Worm (Caenorhabditis elegans) whole organism, L2 larva: ENCODE results near the gene B0001.2.

ENCODE experiments used
- C34F6.9 ChIP-seq: fragments of 150-350 bp; optimal IDR thresholded peaks from 2 replicates; lab custom pipeline; 2014; ENCODE audit warnings: missing biosample characterization, missing genetic modification characterization
- aly-2 ChIP-seq: fragments of 150-350 bp; optimal IDR thresholded peaks from 2 replicates; lab custom pipeline; 2014; ENCODE audit warnings: missing biosample characterization, missing genetic modification characterization
- ama-1 ChIP-seq: fragments of 150-350 bp; optimal IDR thresholded peaks from 2 replicates; lab custom pipeline; 2018; ENCODE audit warnings: inconsistent platforms
- elt-3 ChIP-seq: sonication (generic microtip); optimal IDR thresholded peaks from 2 replicates; lab custom pipeline; 2017; ENCODE audit warnings: missing biosample characterization, missing genetic modification characterization
- nhr-77 ChIP-seq: fragments of 150-350 bp; optimal IDR thresholded peaks from 2 replicates; lab custom pipeline; 2014; ENCODE audit warnings: missing biosample characterization, missing genetic modification characterization
- sem-4 ChIP-seq: fragments of 150-350 bp; optimal IDR thresholded peaks from 2 replicates; lab custom pipeline; 2014; ENCODE audit warnings: missing biosample characterization, missing genetic modification reagents, missing genetic modification characterization

- TF ChIP-seq nhr-77 (tag; lab: Kevin White, UChicago) (no peak), ama-1 (lab: Kevin White, UChicago) (no peak), aly-2 (tag; lab: Kevin White, UChicago) (no peak), elt-3 (tag; lab: Kevin White, UChicago) (no peak), C34F6.9 (tag; lab: Kevin White, UChicago) (no peak), sem-4 (tag; lab: Kevin White, UChicago) (no peak)
Observed at ce11 chrIV:12150877-12151276, at the start of gene B0001.2.
